Worm (Caenorhabditis elegans): ENCODE results near the gene C15B12.4.

- TF ChIP-seq flt-1 (GFP tag; IDR thresholded peaks at IDR 0.05) (no peak), ztf-23 (GFP tag; IDR thresholded peaks at IDR 0.05) (no peak), tab-1 (GFP tag; IDR thresholded peaks at IDR 0.05) (no peak)
These were observed 41.7 kb upstream of the C15B12.4 start for ce11 chrX:6515267-6515666.
